Worm (Caenorhabditis elegans): ENCODE data around the gene K03H1.9.

DNA sequence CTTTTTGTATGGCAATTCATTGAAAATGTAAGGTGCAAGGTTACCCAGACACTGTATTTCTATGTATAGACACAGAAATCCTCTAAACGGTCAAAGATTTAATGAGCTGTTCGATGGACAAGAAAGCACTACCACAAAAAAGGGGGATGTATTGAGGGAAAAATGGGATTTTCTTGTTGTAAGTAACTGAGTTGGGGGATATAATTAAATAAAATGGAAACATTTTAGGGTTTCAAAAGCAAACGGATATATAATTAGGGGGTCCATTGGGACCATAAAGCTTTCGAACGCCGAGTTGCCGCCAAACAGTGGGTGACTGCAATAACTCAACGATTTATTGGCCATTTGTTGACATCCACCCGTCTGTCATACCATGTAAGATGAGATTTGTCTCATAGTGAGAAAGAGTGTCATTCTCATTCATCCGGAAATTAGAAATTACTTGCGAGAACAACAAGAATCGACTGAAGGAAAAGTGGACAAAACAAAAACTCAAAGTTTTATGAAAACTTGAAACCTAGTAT lies 40.9 kb upstream of the K03H1.9 start:
- TF ChIP-seq tbx-11 (GFP tag; IDR thresholded peaks at IDR 0.05) (no peak), F13C5.2 (tag; optimal IDR thresholded peaks at IDR 0.05) (no peak), aly-1 (tag; optimal IDR thresholded peaks at IDR 0.05) (no peak), B0310.2 (tag; optimal IDR thresholded peaks at IDR 0.05) (no peak), flt-1 (GFP tag; IDR thresholded peaks at IDR 0.05) (no peak), hnd-1 (tag; optimal IDR thresholded peaks at IDR 0.05) (no peak), hmbx-1 (tag; optimal IDR thresholded peaks at IDR 0.05) (no peak)
